Worm (Caenorhabditis elegans) whole organism, early embryonic: ENCODE measurements around the gene Y55B1AR.4.

ENCODE experiments used
- F13C5.2 ChIP-seq: sonication (generic microtip); optimal IDR thresholded peaks from 2 replicates; lab custom pipeline; 2017; ENCODE audit warnings: mild to moderate bottlenecking, missing genetic modification characterization, inconsistent platforms, missing compliant biosample characterization
- ama-1 ChIP-seq: fragments of 150-350 bp; optimal IDR thresholded peaks from 2 replicates; lab custom pipeline; 2014
- ceh-13 ChIP-seq: fragments of 200-800 bp; sonication (Bioruptor generic); optimal IDR thresholded peaks from 2 replicates; lab custom pipeline; 2018; ENCODE audit warnings: mild to moderate bottlenecking, missing genetic modification characterization, missing compliant biosample characterization
- ceh-36 ChIP-seq: sonication (generic microtip); optimal IDR thresholded peaks from 2 replicates; lab custom pipeline; 2016; ENCODE audit warnings: missing genetic modification characterization, inconsistent platforms, missing compliant biosample characterization
- ets-7 ChIP-seq: sonication (generic microtip); optimal IDR thresholded peaks from 2 replicates; lab custom pipeline; 2016; ENCODE audit warnings: missing genotype, missing genetic modification characterization, missing compliant biosample characterization
- hnd-1 ChIP-seq: sonication (generic microtip); optimal IDR thresholded peaks from 2 replicates; lab custom pipeline; 2016; ENCODE audit warnings: missing genetic modification characterization, missing compliant biosample characterization
- scrt-1 ChIP-seq: fragments of 200-800 bp; sonication (Bioruptor generic); IDR thresholded peaks from 2 replicates; pipeline ENCODE4 v1.3.6; 2022; ENCODE audit warnings: missing genetic modification characterization, missing compliant biosample characterization
- tra-4 ChIP-seq: sonication (generic microtip); optimal IDR thresholded peaks from 2 replicates; lab custom pipeline; 2017; ENCODE audit warnings: missing genetic modification characterization, missing compliant biosample characterization

DNA sequence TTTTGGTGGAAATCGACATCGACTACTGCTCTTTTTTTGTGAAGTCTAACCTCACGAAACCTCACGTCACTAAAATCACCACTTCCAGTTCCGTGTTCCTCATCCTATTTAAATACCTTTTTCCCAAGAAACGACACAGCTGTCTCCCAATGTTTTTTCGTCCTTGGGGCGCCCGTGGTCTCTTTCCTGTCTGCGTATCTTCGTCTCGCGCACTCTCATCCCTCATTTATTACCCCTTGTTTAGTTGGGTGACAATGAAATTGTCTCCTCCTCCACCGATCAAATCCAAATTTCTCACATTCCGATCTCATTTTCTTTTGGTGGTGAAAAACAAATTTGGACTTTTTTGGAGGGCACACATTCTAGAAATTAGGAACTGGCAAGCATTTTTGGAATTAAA, 40.5 kb downstream of the Y55B1AR.4 start:
- TF ChIP-seq hnd-1 (tag; lab: Kevin White, UChicago) (no peak), ama-1 (lab: Kevin White, UChicago) (no peak), ceh-13 (no peak), ets-7 (tag; lab: Kevin White, UChicago) (no peak), tra-4 (tag; lab: Kevin White, UChicago) (no peak), F13C5.2 (tag; lab: Kevin White, UChicago) (no peak), ceh-36 (tag; lab: Kevin White, UChicago) (no peak), scrt-1 (GFP tag; lab: Robert Waterston, UW) (no peak)
